Worm (Caenorhabditis elegans) whole organism, early embryonic: ENCODE data around the gene Y102A11A.3.

Source experiments
- B0310.2 ChIP-seq: sonication (generic microtip); optimal IDR thresholded peaks from 2 replicates; lab custom pipeline; 2016; ENCODE audit warnings: mild to moderate bottlenecking, missing genetic modification characterization, missing compliant biosample characterization
- F13C5.2 ChIP-seq: sonication (generic microtip); optimal IDR thresholded peaks from 2 replicates; lab custom pipeline; 2017; ENCODE audit warnings: mild to moderate bottlenecking, missing genetic modification characterization, inconsistent platforms, missing compliant biosample characterization
- aly-1 ChIP-seq: sonication (generic microtip); optimal IDR thresholded peaks from 2 replicates; lab custom pipeline; 2016; ENCODE audit warnings: missing genetic modification characterization, missing compliant biosample characterization
- ama-1 ChIP-seq: fragments of 150-350 bp; optimal IDR thresholded peaks from 2 replicates; lab custom pipeline; 2014
- ceh-36 ChIP-seq: sonication (generic microtip); optimal IDR thresholded peaks from 2 replicates; lab custom pipeline; 2016; ENCODE audit warnings: missing genetic modification characterization, inconsistent platforms, missing compliant biosample characterization
- hmbx-1 ChIP-seq: sonication (generic microtip); optimal IDR thresholded peaks from 2 replicates; lab custom pipeline; 2016; ENCODE audit warnings: mild to moderate bottlenecking, missing genetic modification characterization, missing compliant biosample characterization
- hnd-1 ChIP-seq: sonication (generic microtip); optimal IDR thresholded peaks from 2 replicates; lab custom pipeline; 2016; ENCODE audit warnings: missing genetic modification characterization, missing compliant biosample characterization
- pes-1 ChIP-seq: fragments of 200-800 bp; sonication (Bioruptor generic); IDR thresholded peaks from 2 replicates; pipeline ENCODE4 v1.3.6; 2022; ENCODE audit warnings: missing genetic modification reagents, missing genetic modification characterization, missing compliant biosample characterization
- tbx-11 ChIP-seq: fragments of 200-800 bp; sonication (Bioruptor generic); IDR thresholded peaks from 2 replicates; pipeline ENCODE4 v1.3.6; 2022; ENCODE audit warnings: missing genetic modification characterization, missing compliant biosample characterization

DNA sequence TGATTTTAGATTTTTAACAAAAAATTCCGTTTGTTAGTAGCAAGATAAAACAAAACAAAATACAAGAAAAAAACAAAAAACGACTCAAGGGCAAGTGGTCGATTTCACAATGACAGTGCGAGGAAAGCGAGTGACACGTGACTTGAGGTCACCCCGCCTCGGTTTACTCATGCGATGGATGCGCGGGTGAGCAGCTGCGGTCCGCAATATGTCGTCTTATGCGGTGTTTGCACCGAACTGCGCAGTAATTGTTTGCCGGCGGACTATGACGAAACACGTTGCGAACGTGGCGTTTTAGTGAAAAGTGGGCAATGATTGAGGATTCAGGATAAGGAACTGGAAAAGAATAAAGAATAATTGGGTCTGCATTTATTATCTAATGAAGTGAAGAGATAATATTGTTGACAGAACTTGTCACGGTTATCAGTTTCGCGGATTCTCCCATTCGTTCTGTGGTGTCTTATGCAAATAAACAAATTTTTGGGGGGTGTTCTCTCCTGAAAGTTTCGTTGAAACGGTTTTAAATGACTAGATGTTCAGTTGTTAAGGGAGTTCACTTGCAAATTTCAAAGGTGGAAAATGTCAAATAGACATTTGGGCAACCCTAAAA lies 52.5 kb downstream of the Y102A11A.3 start:
- TF ChIP-seq ama-1 (lab: Kevin White, UChicago): no peak
- no peak for TF ChIP-seq ceh-36
- TF ChIP-seq F13C5.2 (tag; lab: Kevin White, UChicago): peak; percentile 63
- no peak for TF ChIP-seq tbx-11 (GFP tag; lab: Robert Waterston, UW)
- no peak for TF ChIP-seq hnd-1 (tag; lab: Kevin White, UChicago)
- TF ChIP-seq aly-1 (tag; lab: Kevin White, UChicago): no peak
- TF ChIP-seq B0310.2 (tag; lab: Kevin White, UChicago): no peak
- TF ChIP-seq hmbx-1: no peak
- TF ChIP-seq pes-1: no peak
